Fruit fly (Drosophila melanogaster) whole organism, adult: Measurements from ENCODE around the gene CG31517.
A peak's percentile ranks its signal among the peaks of the same experiment; 100 is the strongest.

Source experiments
- CG11617 ChIP-seq: fragments of 200-800 bp; sonication (Bioruptor generic); optimal IDR thresholded peaks from 2 replicates; lab custom pipeline; 2017; ENCODE audit warnings: mild to moderate bottlenecking, missing biosample characterization, missing genetic modification reagents, missing genetic modification characterization
- CG12768 ChIP-seq: fragments of 200-800 bp; sonication (Bioruptor generic); optimal IDR thresholded peaks from 2 replicates; lab custom pipeline; 2017; ENCODE audit warnings: missing biosample characterization, missing genetic modification characterization, mild to moderate bottlenecking, moderate library complexity, missing genetic modification reagents
- CG14711 ChIP-seq: fragments of 200-800 bp; sonication (Bioruptor generic); optimal IDR thresholded peaks from 2 replicates; lab custom pipeline; 2018; ENCODE audit warnings: missing biosample characterization, mild to moderate bottlenecking, missing genetic modification characterization, moderate library complexity
- CG1620 ChIP-seq: fragments of 200-800 bp; sonication (Bioruptor generic); optimal IDR thresholded peaks from 2 replicates; lab custom pipeline; 2016; ENCODE audit warnings: missing biosample characterization, missing genetic modification characterization
- CG33017 ChIP-seq: fragments of 200-800 bp; sonication (Bioruptor generic); optimal IDR thresholded peaks from 2 replicates; lab custom pipeline; 2018; ENCODE audit warnings: missing biosample characterization, mild to moderate bottlenecking, missing genetic modification characterization, moderate library complexity
- CG5204 ChIP-seq: fragments of 200-800 bp; sonication (Bioruptor generic); optimal IDR thresholded peaks from 2 replicates; lab custom pipeline; 2016; ENCODE audit warnings: missing biosample characterization, missing genetic modification characterization
- CG7045 ChIP-seq: fragments of 200-800 bp; sonication (Bioruptor generic); optimal IDR thresholded peaks from 2 replicates; lab custom pipeline; 2017; ENCODE audit warnings: missing biosample characterization, mild to moderate bottlenecking, missing genetic modification characterization
- CG7101 ChIP-seq: fragments of 200-800 bp; sonication (Bioruptor generic); optimal IDR thresholded peaks from 2 replicates; lab custom pipeline; 2018; ENCODE audit warnings: missing biosample characterization, mild to moderate bottlenecking, missing genetic modification characterization, moderate library complexity
- Clk ChIP-seq: fragments of 200-800 bp; sonication (Bioruptor generic); optimal IDR thresholded peaks from 2 replicates; lab custom pipeline; 2017; ENCODE audit warnings: missing biosample characterization, missing genetic modification characterization
- Crg-1 ChIP-seq: fragments of 200-800 bp; sonication (Bioruptor generic); optimal IDR thresholded peaks from 2 replicates; lab custom pipeline; 2016; ENCODE audit warnings: missing biosample characterization, missing genetic modification characterization
- Hr96 ChIP-seq: fragments of 200-800 bp; sonication (Bioruptor generic); optimal IDR thresholded peaks from 2 replicates; lab custom pipeline; 2016; ENCODE audit warnings: missing biosample characterization, missing genetic modification characterization
- Mnt ChIP-seq: fragments of 200-800 bp; sonication (Bioruptor generic); optimal IDR thresholded peaks from 2 replicates; lab custom pipeline; 2016; ENCODE audit warnings: missing biosample characterization, mild to moderate bottlenecking, missing genetic modification characterization
- bab1 ChIP-seq: fragments of 200-800 bp; sonication (Bioruptor generic); optimal IDR thresholded peaks from 3 replicates; lab custom pipeline; 2019; ENCODE audit warnings: missing biosample characterization, mild to moderate bottlenecking, missing genetic modification characterization, moderate library complexity
- cic ChIP-seq: fragments of 200-800 bp; sonication (Bioruptor generic); optimal IDR thresholded peaks from 2 replicates; lab custom pipeline; 2017; ENCODE audit warnings: missing biosample characterization, mild to moderate bottlenecking, missing genetic modification characterization, moderate library complexity
- cnc ChIP-seq, 2 experiments: fragments of >200 bp; optimal IDR thresholded peaks; 2 replicates each; lab custom pipeline; 2017
- kay ChIP-seq: fragments of 200-800 bp; sonication (Bioruptor generic); peaks from one replicate; lab custom pipeline; 2016; ENCODE audit warnings: missing biosample characterization, missing genetic modification characterization, borderline replicate concordance
- ovo ChIP-seq: fragments of 200-800 bp; sonication (Bioruptor generic); optimal IDR thresholded peaks from 2 replicates; lab custom pipeline; 2016; ENCODE audit warnings: missing biosample characterization, missing genetic modification characterization
- pad ChIP-seq: fragments of 200-800 bp; sonication (Bioruptor generic); optimal IDR thresholded peaks from 3 replicates; lab custom pipeline; 2017; ENCODE audit warnings: missing biosample characterization, missing genetic modification characterization, mild to moderate bottlenecking, moderate library complexity, missing genetic modification reagents
- tj ChIP-seq: fragments of 200-800 bp; sonication (Bioruptor generic); optimal IDR thresholded peaks from 3 replicates; lab custom pipeline; 2017; ENCODE audit warnings: missing biosample characterization, mild to moderate bottlenecking, missing genetic modification characterization, moderate library complexity
- toe ChIP-seq: fragments of 200-800 bp; sonication (Bioruptor generic); optimal IDR thresholded peaks from 2 replicates; lab custom pipeline; 2016; ENCODE audit warnings: missing biosample characterization, missing genetic modification characterization

Gene CG31517

dm6 chr3R:13948237-13948636 is at the start of gene CG31517:
Gene CG31517, plus strand, starts transcription at chr3R:13948420.
- TF ChIP-seq bab1 (GFP tag; lab: Kevin White, UChicago), result no peak
- TF ChIP-seq kay (GFP tag; lab: Kevin White, UChicago), result peak; percentile 43
- TF ChIP-seq pad (GFP tag; lab: Kevin White, UChicago), result no peak
- TF ChIP-seq CG11617, result no peak
- no peak for TF ChIP-seq cic
- TF ChIP-seq CG5204 (GFP tag; lab: Kevin White, UChicago), result no peak
- no peak for TF ChIP-seq Crg-1 (GFP tag; lab: Kevin White, UChicago)

dm6 chr3R:13899727-13900209 is 48.5 kb upstream of the CG31517 start:
- TF ChIP-seq Clk (GFP tag; lab: Kevin White, UChicago), result no peak
- no peak for TF ChIP-seq cnc (optimal IDR thresholded peaks at IDR 0.05; lab: Kevin White, UChicago)
- no peak for TF ChIP-seq CG1620
- TF ChIP-seq CG11617, result no peak
- no peak for TF ChIP-seq toe (GFP tag; lab: Kevin White, UChicago)
- TF ChIP-seq kay (GFP tag; lab: Kevin White, UChicago), result no peak
- no peak for TF ChIP-seq Crg-1 (GFP tag; lab: Kevin White, UChicago)
- no peak for TF ChIP-seq CG12768 (GFP tag; lab: Kevin White, UChicago)
- TF ChIP-seq Mnt, result no peak
- no peak for TF ChIP-seq CG14711 (tag; lab: Kevin White, UChicago)
- no peak for TF ChIP-seq CG33017
- TF ChIP-seq ovo (GFP tag; lab: Kevin White, UChicago), result no peak
- no peak for TF ChIP-seq bab1 (GFP tag; lab: Kevin White, UChicago)

- TF ChIP-seq bab1 (GFP tag; lab: Kevin White, UChicago) (no peak), toe (GFP tag; lab: Kevin White, UChicago) (no peak), pad (GFP tag; lab: Kevin White, UChicago) (peak; percentile 83), cic (no peak)
These were observed 46.7 kb upstream of the CG31517 start, which contains the start of gene ems for dm6 chr3R:13901543-13901945. Gene ems, plus strand, starts transcription at chr3R:13901853.

- TF ChIP-seq CG7101 (no peak), kay (GFP tag; lab: Kevin White, UChicago) (no peak)
These were observed 41.5 kb upstream of the CG31517 start for dm6 chr3R:13906759-13907158.

- TF ChIP-seq Hr96 (GFP tag; lab: Kevin White, UChicago) (no peak), CG5204 (GFP tag; lab: Kevin White, UChicago) (no peak), ovo (GFP tag; lab: Kevin White, UChicago) (no peak), CG11617 (no peak), cnc (optimal IDR thresholded peaks at IDR 0.05; lab: Kevin White, UChicago) (no peak), CG14711 (tag; lab: Kevin White, UChicago) (no peak), CG12768 (GFP tag; lab: Kevin White, UChicago) (no peak), cic (no peak), CG1620 (no peak), bab1 (GFP tag; lab: Kevin White, UChicago) (no peak), toe (GFP tag; lab: Kevin White, UChicago) (no peak), kay (GFP tag; lab: Kevin White, UChicago) (no peak), Crg-1 (GFP tag; lab: Kevin White, UChicago) (no peak), CG7101 (no peak), Mnt (no peak)
These were observed 40.7 kb upstream of the CG31517 start for dm6 chr3R:13907355-13908105.

- TF ChIP-seq CG14711 (tag; lab: Kevin White, UChicago) (no peak), Hr96 (GFP tag; lab: Kevin White, UChicago) (no peak), CG7045 (GFP tag; lab: Kevin White, UChicago) (no peak), tj (GFP tag; lab: Kevin White, UChicago) (no peak), CG1620 (no peak), CG12768 (GFP tag; lab: Kevin White, UChicago) (no peak), pad (GFP tag; lab: Kevin White, UChicago) (no peak), kay (GFP tag; lab: Kevin White, UChicago) (no peak), cic (no peak), Clk (GFP tag; lab: Kevin White, UChicago) (no peak), CG11617 (no peak), bab1 (GFP tag; lab: Kevin White, UChicago) (no peak), ovo (GFP tag; lab: Kevin White, UChicago) (no peak), Crg-1 (GFP tag; lab: Kevin White, UChicago) (no peak), toe (GFP tag; lab: Kevin White, UChicago) (no peak), Mnt (no peak), CG5204 (GFP tag; lab: Kevin White, UChicago) (no peak), CG33017 (no peak), cnc (optimal IDR thresholded peaks at IDR 0.05; lab: Kevin White, UChicago) (no peak)
These were observed 39.2 kb upstream of the CG31517 start for dm6 chr3R:13909065-13909464.

dm6 chr3R:13909899-13910298 is 38.3 kb upstream of the CG31517 start:
- TF ChIP-seq kay (GFP tag; lab: Kevin White, UChicago) (no peak), CG33017 (no peak), ovo (GFP tag; lab: Kevin White, UChicago) (no peak), Clk (GFP tag; lab: Kevin White, UChicago) (no peak), toe (GFP tag; lab: Kevin White, UChicago) (no peak), cic (no peak), CG12768 (GFP tag; lab: Kevin White, UChicago) (no peak), pad (GFP tag; lab: Kevin White, UChicago) (no peak)
